Worm (Caenorhabditis elegans) whole organism, late embryonic: ENCODE measurements around the gene srsx-39.

ENCODE experiments used
- ceh-34 ChIP-seq: sonication (generic microtip); optimal IDR thresholded peaks from 2 replicates; lab custom pipeline; 2016; ENCODE audit warnings: mild to moderate bottlenecking, missing genetic modification characterization, missing compliant biosample characterization
- fkh-6 ChIP-seq: sonication (generic microtip); optimal IDR thresholded peaks from 2 replicates; lab custom pipeline; 2016; ENCODE audit warnings: missing genetic modification characterization, missing compliant biosample characterization
- lim-6 ChIP-seq: sonication (generic microtip); optimal IDR thresholded peaks from 2 replicates; lab custom pipeline; 2016; ENCODE audit warnings: missing genetic modification characterization, missing compliant biosample characterization
- nfya-1 ChIP-seq: sonication (generic microtip); optimal IDR thresholded peaks from 2 replicates; lab custom pipeline; 2017; ENCODE audit warnings: missing genetic modification characterization, mild to moderate bottlenecking, missing compliant biosample characterization, antibody characterized with exemption, moderate library complexity
- tbx-2 ChIP-seq: sonication (generic microtip); optimal IDR thresholded peaks from 2 replicates; lab custom pipeline; 2016; ENCODE audit warnings: missing genetic modification characterization, missing compliant biosample characterization
- tbx-7 ChIP-seq: sonication (generic microtip); optimal IDR thresholded peaks from 2 replicates; lab custom pipeline; 2016; ENCODE audit warnings: missing genotype, missing genetic modification characterization, missing compliant biosample characterization
- unc-86 ChIP-seq: sonication (generic microtip); optimal IDR thresholded peaks from 2 replicates; lab custom pipeline; 2016; ENCODE audit warnings: missing genetic modification characterization, missing compliant biosample characterization

ce11 chrV:15244456-15244855, 12.1 kb downstream of the srsx-39 start, which contains the start of gene kin-30:
- TF ChIP-seq tbx-2 = no peak
- no peak for TF ChIP-seq ceh-34 (tag; lab: Kevin White, UChicago)
- TF ChIP-seq tbx-7 (tag; lab: Kevin White, UChicago) = no peak
- no peak for TF ChIP-seq unc-86 (tag; lab: Kevin White, UChicago)
- TF ChIP-seq nfya-1 (tag; lab: Kevin White, UChicago) = no peak
- TF ChIP-seq lim-6 (tag; lab: Kevin White, UChicago) = no peak
- no peak for TF ChIP-seq fkh-6 (tag; lab: Kevin White, UChicago)
